Worm (Caenorhabditis elegans): ENCODE data around the gene F44F4.10.

F44F4.10 gene

DNA sequence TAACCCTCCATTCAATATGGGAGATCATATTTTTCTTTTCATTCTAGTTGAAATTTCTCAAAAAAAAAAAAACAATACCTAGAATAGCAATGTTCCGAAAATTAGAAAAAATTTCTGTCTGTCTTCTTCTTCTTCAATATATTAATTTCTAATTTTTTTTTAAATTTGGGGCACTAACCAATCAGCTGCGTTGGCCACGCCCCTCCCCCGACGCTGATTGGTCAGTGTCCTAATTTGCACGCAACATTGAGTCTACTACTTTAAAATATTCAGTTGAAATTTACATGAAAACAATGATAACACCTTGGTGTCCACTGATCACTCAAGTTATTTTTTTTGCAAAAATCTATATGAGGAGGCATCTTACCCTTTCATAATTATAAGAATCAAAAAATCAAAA, 21.1 kb downstream of the F44F4.10 start:
- TF ChIP-seq unc-62 (GFP tag; optimal IDR thresholded peaks at IDR 0.05): no peak

DNA sequence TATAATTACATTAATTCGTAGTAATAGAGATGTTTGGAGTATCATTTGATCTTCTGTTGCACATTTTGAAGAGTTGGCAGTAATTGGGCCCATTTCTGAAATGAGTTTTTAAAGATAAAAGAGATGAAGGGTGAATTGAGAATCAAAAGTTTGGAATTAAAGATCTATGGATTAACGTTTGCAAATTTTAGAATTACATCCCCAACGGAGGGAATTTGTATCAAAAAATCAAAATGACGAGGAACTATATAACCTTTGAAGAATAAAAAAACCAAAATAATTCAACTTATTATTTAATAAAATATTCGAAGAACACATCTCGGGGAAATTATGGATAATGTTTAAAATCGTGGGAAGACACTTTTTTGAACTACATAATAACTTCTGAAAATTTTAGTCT, 22.1 kb downstream of the F44F4.10 start, which contains the start of gene sra-10:
sra-10 (minus strand) TSS at position 101 of the 400 bp plus-strand sequence.
- no peak for TF ChIP-seq unc-62 (GFP tag; optimal IDR thresholded peaks at IDR 0.05)

DNA sequence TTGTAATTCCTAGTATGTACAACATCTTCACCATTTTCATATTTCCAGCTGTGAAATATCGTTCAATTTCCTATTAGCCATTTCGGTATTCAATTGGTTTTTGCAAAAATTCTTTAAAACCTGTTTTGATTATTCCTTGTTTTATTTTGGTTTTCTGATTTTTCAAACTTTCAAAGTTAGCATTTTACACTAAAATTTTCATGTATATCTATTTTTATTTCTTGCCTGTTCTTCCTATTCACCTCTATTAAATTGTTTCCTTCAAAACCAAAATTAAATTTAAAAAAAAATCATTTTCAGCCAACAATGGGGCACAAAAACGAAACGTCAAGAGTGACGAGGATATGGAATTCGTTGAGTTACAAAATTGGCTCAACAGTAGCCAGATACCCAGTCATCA, 28.1 kb downstream of the F44F4.10 start, which contains the start of gene ptr-8:
ptr-8 (plus strand) TSS at position 301 of the 400 bp plus-strand sequence.
- no peak for TF ChIP-seq unc-62 (GFP tag; optimal IDR thresholded peaks at IDR 0.05)

DNA sequence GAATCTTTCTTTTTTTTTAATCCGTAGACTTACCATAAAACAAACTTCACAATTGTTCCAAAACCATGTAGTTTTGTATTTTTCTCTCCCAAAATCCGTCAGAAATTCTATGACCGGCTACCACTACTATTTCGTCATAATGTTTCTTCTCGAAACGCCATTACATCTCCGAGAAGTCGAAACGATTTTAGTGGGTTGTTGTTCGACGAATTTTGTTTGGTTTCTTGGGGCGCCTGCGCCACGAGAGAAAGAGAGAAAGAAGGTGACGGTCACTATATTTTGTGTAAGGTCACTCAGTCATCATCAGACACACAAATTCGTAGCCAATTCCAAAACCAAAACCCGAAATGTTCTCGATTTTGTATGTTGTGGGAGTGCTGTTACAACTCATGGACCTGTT, 30.0 kb downstream of the F44F4.10 start:
- TF ChIP-seq unc-62 (GFP tag; optimal IDR thresholded peaks at IDR 0.05): no peak

DNA sequence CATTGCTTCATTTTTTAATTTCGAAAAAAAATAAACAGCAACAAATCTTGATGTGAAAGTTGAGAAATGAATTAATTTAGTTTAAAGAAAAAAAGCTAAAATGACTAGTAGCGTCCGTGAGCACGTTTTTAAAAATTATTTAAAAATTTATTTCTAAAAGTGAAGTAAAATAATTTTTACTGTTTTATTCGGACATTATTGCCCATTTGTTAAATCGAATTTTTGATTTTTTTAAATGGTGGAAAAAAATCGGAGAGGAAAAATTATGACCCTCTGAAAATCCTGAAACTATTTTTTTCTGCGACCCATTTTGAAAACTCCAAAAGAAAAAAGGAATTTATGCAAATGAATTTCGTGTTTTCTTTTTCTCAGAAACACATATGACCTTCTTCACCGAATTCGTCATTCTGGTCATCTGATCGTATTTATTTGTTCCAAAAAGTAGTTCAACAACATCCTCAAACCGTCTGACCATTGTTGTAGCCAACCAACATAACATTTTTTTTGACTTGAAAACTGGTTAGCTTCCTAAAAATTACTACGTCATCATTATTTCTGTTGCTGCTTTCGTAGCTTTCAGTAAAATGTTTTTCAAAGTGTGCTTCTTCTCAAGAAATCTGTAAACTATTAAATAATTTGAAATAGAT, 31.1 kb downstream of the F44F4.10 start, which contains the start of gene F44F4.3:
F44F4.3 (minus strand) TSS at position 51 of the 647 bp plus-strand sequence.
- no peak for TF ChIP-seq unc-62 (GFP tag; optimal IDR thresholded peaks at IDR 0.05)

DNA sequence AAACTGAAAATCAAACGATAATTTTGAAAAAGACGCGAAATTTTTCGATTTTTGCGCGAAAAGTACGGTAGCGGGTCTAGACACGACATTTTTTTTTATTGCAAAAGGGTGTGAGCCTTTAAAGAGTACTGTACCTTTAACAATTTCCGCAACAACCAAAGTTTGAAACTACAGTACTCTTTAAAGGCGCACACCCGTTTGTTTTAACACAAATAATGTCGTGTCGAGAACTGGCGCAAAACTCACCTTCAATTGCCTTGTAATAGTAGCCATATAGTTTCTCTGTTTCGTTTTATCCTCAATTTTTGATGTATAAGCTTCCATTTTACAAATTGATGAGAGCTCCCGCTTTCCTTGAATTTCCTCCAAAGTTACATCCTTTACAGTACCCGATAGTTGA, 31.8 kb downstream of the F44F4.10 start:
- no peak for TF ChIP-seq unc-62 (GFP tag; optimal IDR thresholded peaks at IDR 0.05)

DNA sequence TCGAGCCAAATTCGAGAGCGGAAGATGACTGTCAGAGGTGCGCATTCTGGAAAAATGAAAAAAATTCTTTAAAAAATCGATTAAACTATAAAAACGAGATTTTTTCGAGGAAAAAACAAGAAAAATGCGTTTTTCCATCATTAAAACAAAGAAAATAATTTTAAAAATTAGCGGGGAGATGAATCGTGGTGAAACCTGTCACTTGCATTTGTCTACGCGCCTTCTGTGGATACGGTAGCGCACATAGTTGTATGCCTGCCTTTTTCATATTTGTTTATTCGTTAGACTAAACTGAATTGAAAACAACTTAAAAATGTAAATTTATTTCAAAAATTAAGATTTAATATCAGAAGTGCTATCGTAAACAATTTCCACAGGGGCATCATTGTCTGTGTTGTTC, 32.7 kb downstream of the F44F4.10 start, which contains the start of gene egg-3:
egg-3 (minus strand) TSS at position 46 of the 400 bp plus-strand sequence.
- TF ChIP-seq unc-62 (GFP tag; optimal IDR thresholded peaks at IDR 0.05): no peak

DNA sequence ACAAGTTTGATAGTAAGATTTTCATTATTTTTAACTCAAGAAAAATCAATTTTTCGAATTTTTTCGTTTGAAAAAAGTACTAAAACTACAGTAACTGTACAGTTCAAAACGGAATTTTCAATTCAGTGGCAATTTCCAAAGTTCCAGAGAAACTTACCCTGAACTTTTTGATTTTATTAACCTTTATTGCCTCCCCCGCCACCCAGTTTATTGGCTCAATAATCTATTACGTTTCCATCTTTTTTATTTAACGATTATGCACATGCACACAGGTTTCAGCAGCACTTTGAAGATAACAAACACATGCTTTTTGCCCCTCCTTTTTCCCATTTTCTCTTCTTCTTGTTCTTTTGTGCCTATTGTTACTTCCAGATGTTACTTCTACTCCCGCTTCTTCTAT, 36.4 kb downstream of the F44F4.10 start, which contains the start of gene lurp-1:
lurp-1 (plus strand) TSS at position 301 of the 400 bp plus-strand sequence.
- no peak for TF ChIP-seq unc-62 (GFP tag; optimal IDR thresholded peaks at IDR 0.05)

DNA sequence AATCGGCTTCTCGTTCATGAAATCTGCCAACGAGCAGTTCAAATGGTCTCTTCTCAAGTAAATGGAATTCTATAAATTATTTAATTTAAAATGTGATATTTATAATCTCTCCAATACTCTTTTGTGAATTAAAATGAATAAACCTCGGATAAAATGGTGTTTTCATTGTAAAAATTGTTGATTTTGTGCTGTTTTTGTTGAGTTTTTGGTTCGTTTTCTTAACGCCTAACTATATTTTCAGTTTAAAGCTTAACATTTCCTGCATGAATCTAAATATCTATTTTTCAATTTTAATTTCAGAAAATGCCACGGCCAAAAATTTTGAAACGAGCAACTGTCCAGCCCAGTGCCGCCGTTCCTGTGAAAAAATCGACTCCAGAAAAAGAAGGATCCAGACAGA, 43.4 kb downstream of the F44F4.10 start, which contains the start of gene orc-2:
orc-2 (plus strand) TSS at position 301 of the 400 bp plus-strand sequence.
- no peak for TF ChIP-seq unc-62 (GFP tag; optimal IDR thresholded peaks at IDR 0.05)

DNA sequence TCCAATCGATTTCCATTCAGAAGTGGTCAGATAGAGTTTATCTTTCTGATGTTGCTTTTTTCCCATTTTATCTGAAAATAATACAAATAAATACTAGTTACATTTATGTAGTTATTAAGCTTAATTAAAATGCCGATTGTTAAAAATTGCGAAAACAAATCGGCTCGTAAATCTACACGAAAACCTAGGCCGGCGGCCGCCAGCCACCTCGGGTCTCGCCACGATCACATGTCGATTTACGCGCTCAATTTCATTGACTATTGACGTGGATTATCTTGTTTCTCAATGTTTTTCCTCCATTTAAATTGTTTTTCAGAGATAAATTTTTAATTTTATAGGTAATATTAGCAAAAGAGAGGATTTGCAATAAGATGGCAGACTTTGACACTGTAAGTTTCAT, 44.5 kb downstream of the F44F4.10 start, which contains the start of the genes cyn-4 and copz-1:
cyn-4 (minus strand) TSS at position 71 of the 400 bp plus-strand sequence.
copz-1 (plus strand) TSS at position 339 of the 400 bp plus-strand sequence.
- TF ChIP-seq unc-62 (GFP tag; optimal IDR thresholded peaks at IDR 0.05): no peak

DNA sequence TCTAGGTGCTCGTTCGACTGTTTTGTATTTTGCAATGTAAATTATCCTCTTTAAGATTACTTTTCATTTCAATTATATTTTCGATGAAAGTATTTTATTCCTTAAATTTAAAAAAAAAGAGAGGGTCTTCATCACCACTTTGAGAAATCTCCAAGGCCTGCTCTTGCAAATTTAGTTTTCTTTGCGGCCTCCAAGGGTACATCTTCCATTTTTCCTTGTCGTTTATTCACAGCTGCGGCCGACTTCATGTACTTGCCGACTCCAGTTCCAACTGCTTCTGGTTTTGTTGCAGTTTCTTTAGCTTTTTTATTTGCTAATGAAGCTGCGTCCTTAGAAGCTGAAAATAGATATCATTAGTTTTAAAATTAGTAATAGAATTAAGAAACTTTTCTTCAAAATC, 46.4 kb downstream of the F44F4.10 start:
- TF ChIP-seq unc-62 (GFP tag; optimal IDR thresholded peaks at IDR 0.05): no peak

DNA sequence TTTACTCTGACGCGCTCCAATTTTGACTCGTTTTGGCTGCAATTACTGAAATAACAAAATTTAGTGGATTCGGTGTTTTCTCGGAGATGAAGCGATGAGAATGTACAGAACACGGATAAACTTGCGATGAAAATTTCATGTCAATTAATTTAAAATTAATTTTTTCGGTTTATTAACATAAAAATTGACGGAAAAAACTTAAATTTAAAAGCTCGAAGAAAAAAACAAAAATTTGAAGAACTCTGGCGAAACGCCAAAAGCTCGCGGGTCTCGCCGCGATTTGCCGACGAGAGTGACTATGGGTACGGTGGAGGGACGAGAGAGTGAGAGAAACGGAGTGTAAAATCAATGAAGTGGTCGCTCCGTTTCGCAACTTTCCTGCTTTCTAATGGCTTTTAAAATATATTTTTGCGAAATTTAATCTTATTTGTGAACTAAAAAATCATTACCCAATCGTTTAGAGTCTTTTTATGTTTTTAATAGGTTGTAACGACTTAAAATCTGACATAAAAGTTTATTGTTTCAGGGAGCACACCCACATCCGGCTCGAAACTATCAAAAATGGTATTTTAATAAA, 48.3 kb downstream of the F44F4.10 start, which contains the start of the genes gmps-1 and cap-2:
gmps-1 (minus strand) TSS at position 51 of the 577 bp plus-strand sequence.
cap-2 (plus strand) TSS at position 527 of the 577 bp plus-strand sequence.
- TF ChIP-seq unc-62 (GFP tag; optimal IDR thresholded peaks at IDR 0.05): no peak

DNA sequence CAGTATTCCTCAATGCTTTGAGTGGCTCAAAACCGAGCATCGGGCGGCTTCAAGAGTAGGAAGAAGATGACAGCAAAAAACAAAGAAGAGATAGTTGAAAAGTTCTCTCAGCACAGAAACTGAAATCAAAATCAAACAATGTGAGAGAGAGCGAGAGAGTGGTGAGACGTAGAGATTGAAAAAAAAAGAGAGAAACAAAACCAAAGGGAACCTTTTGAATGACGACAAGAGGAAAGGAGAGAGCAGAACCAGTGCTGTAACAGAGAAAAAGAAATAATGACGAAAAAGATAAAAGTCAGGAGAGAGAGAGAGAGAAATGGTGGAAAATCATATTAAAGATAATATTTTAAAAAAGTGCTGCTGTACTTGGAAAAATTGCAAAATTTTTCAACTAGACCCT, 49.9 kb downstream of the F44F4.10 start:
- no peak for TF ChIP-seq unc-62 (GFP tag; optimal IDR thresholded peaks at IDR 0.05)
